Fruit fly (Drosophila melanogaster): Measurements from ENCODE around the gene Obp93a.

DNA sequence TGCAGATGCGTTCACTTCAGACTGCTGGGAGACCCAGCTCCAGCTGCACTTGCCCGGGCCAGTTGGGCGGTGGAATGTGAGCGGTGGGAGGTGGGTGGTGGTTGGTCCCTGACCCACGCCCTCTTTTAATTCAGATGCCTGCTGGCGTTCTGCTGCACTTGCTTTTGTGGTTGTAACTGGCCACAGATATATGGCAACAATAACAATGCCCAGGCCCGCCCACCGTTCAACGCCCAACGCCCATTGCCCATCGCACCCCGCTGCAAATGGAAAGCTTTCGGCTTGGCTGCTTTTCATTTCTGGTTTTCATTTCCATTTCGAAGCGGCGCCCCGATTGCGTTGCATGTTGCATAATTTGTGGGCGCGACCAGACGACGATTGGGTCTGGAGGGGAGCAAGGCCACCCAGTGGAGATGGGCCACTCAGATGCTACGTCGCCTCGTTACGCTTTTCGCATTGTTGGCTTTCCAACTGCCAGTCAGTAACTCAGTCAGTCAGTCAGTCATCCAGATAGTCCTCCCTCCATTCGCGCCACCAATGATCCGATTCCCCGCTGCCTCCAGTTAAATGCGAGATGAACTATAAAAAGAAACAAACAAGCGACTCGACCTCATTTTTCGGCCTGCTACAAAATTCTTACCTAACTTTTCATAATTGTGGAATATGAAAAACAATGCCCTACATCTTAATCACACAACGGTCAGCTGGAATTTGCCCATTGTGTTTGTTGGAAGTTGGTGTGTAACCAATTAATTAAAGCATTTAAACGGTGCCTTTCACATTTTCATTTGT lies 39.1 kb downstream of the Obp93a start:
- TF ChIP-seq insv (optimal IDR thresholded peaks at IDR 0.05) (no peak), h (optimal IDR thresholded peaks at IDR 0.05) (no peak)
